Worm (Caenorhabditis elegans): ENCODE results near the gene srab-18.

Gene srab-18

DNA sequence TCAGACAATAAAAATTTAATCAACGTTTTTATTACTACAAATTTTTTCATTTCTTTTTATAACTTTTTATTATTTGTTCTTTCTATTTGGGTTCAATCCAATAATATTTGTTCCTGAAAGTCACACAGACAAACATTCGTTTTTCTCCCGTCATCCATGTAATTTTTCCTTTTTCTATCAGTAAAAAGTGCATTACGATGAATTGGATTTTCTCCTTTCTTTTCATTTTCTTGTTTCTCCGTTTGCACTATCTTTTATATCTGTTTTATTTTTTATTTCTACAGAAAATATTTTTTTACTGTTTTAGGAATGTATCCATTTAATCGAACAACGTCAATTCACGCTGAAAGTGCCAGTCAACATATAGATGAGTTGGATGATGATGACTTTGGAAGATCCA lies 28.0 kb upstream of the srab-18 start, which contains the start of gene egl-47:
Gene egl-47 (plus strand): TSS at position 301 of the 400 bp plus-strand sequence.
- TF ChIP-seq ztf-11 (tag; optimal IDR thresholded peaks at IDR 0.05) (no peak), pag-3 (tag; optimal IDR thresholded peaks at IDR 0.05; ENCODE audit: borderline replicate concordance, insufficient read depth) (no peak), tlp-1 (tag; optimal IDR thresholded peaks at IDR 0.05) (no peak), ceh-90 (tag; optimal IDR thresholded peaks at IDR 0.05) (no peak), lsy-2 (tag; optimal IDR thresholded peaks at IDR 0.05) (no peak), blmp-1 (tag; optimal IDR thresholded peaks at IDR 0.05) (no peak), dpl-1 (GFP tag; optimal IDR thresholded peaks at IDR 0.05) (no peak), lin-15B (tag; optimal IDR thresholded peaks at IDR 0.05) (no peak), sup-37 (GFP tag; optimal IDR thresholded peaks at IDR 0.05) (no peak), ceh-82 (tag; optimal IDR thresholded peaks at IDR 0.05) (no peak), jun-1 (tag; optimal IDR thresholded peaks at IDR 0.05) (no peak), nhr-19 (GFP tag; conservative IDR thresholded peaks at IDR 0.05) (no peak), lin-35 (GFP tag; optimal IDR thresholded peaks at IDR 0.05) (no peak), ceh-88 (GFP tag; IDR thresholded peaks at IDR 0.05) (no peak), snpc-4 (tag; optimal IDR thresholded peaks at IDR 0.05) (no peak)

DNA sequence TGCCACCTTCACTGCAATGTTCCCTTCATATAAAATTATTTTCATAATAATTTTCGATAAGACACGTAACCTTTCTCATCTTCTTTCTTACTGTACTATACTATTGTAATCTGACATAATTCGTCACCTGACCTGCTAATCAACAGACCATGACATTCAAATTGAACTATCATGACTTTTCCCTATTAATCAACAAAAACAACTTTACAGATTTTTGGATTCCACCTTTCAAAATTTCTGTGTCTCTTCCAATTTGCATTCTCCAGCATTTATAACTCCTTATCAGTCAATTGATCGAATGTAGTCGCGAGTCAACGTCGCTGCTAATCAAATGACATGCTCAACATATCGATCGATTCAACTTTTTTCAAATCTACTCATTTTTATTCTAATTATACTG lies 18.4 kb upstream of the srab-18 start, which contains the start of gene fshr-1:
Gene fshr-1 (plus strand): TSS at position 209 of the 400 bp plus-strand sequence.
- TF ChIP-seq elt-2 (tag; optimal IDR thresholded peaks at IDR 0.05) (peak; percentile 64), nhr-20 (tag; optimal IDR thresholded peaks at IDR 0.05) (peak; percentile 5), lin-35 (GFP tag; optimal IDR thresholded peaks at IDR 0.05) (peak in 1 of 2 experiments; percentile 14), elt-3 (tag; optimal IDR thresholded peaks at IDR 0.05) (no peak)

DNA sequence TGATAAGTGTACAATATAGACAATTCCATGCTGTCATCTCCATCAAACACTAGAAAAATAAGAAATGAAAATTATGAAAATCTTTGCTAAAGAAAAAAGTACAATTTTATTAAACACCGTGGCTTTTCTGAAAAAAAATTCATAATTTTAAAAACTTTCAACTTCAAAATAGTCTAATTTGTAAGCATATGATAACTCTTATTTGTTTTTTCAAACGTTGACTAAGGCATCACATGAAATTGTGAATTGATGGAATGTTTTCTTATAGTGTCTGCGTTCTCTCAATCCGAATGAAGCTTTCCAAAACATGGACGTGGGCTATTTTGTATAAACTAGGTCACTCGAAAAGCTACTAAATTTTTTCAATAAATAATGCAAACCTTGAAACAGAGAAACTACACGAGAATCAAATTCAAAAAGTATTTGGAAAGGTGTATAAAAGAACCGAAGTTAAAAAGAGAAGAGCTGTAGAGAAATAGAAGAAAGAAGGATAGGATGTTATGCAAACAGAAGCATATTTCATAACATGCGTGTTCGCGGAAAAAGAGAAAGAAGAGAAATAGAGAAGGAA lies 14.8 kb upstream of the srab-18 start, which contains the start of gene clp-9:
Gene clp-9 (minus strand): TSS at position 51 of the 571 bp plus-strand sequence.
- TF ChIP-seq zip-4 (GFP tag; optimal IDR thresholded peaks at IDR 0.05): no peak
- TF ChIP-seq nhr-20 (tag; optimal IDR thresholded peaks at IDR 0.05): no peak
- TF ChIP-seq ceh-8 (GFP tag; optimal IDR thresholded peaks at IDR 0.05): no peak
- no peak for TF ChIP-seq sox-4 (tag; optimal IDR thresholded peaks at IDR 0.05)
- peak in 1 of 2 experiments; percentile 24 for TF ChIP-seq efl-1 (optimal IDR thresholded peaks at IDR 0.05)
- TF ChIP-seq efl-1 (GFP tag; optimal IDR thresholded peaks at IDR 0.05 in 1 of 2): no peak
- TF ChIP-seq ceh-63 (GFP tag; optimal IDR thresholded peaks at IDR 0.05): no peak
- peak; percentile 22 for TF ChIP-seq skn-1 (tag; optimal IDR thresholded peaks at IDR 0.05)
- no peak for TF ChIP-seq aha-1 (tag; optimal IDR thresholded peaks at IDR 0.05)
- TF ChIP-seq hlh-4 (tag; optimal IDR thresholded peaks at IDR 0.05): no peak
- no peak for TF ChIP-seq aly-2 (tag; optimal IDR thresholded peaks at IDR 0.05)
- TF ChIP-seq jun-1 (tag; optimal IDR thresholded peaks at IDR 0.05): no peak
- no peak for TF ChIP-seq unc-62 (GFP tag; optimal IDR thresholded peaks at IDR 0.05)
- TF ChIP-seq fkh-8 (tag; optimal IDR thresholded peaks at IDR 0.05): peak; percentile 20
- TF ChIP-seq snpc-4 (tag; optimal IDR thresholded peaks at IDR 0.05): no peak
- no peak for TF ChIP-seq hpl-2 (GFP tag; optimal IDR thresholded peaks at IDR 0.05)
- TF ChIP-seq fkh-10 (GFP tag; optimal IDR thresholded peaks at IDR 0.05): no peak
- no peak for TF ChIP-seq sptf-1 (tag; optimal IDR thresholded peaks at IDR 0.05)
- no peak for TF ChIP-seq unc-30 (tag; optimal IDR thresholded peaks at IDR 0.05)
- TF ChIP-seq blmp-1 (tag; optimal IDR thresholded peaks at IDR 0.05): peak; percentile 8
- TF ChIP-seq dsc-1 (tag; optimal IDR thresholded peaks at IDR 0.05): no peak
- no peak for TF ChIP-seq ceh-90 (tag; optimal IDR thresholded peaks at IDR 0.05)
- no peak for TF ChIP-seq pag-3 (tag; optimal IDR thresholded peaks at IDR 0.05; ENCODE audit: borderline replicate concordance, insufficient read depth)
- no peak for TF ChIP-seq pax-3 (tag; optimal IDR thresholded peaks at IDR 0.05)
- no peak for TF ChIP-seq elt-2 (tag; optimal IDR thresholded peaks at IDR 0.05)
- TF ChIP-seq rnt-1 (tag; optimal IDR thresholded peaks at IDR 0.05): no peak
- TF ChIP-seq alr-1 (tag; optimal IDR thresholded peaks at IDR 0.05; ENCODE audit: borderline replicate concordance): no peak
- TF ChIP-seq snu-23 (GFP tag; optimal IDR thresholded peaks at IDR 0.05): no peak
- TF ChIP-seq nhr-71 (tag; optimal IDR thresholded peaks at IDR 0.05): no peak
- TF ChIP-seq vab-15 (tag; optimal IDR thresholded peaks at IDR 0.05): no peak
- no peak for TF ChIP-seq ama-1 (optimal IDR thresholded peaks at IDR 0.05)
- no peak for TF ChIP-seq swsn-7 (tag; optimal IDR thresholded peaks at IDR 0.05)
